Worm (Caenorhabditis elegans): Measurements from ENCODE around the gene Y48A5A.1.

ce11 chrIV:1952312-1952711, 13.0 kb upstream of the Y48A5A.1 start:
- TF ChIP-seq nhr-28 (tag; optimal IDR thresholded peaks at IDR 0.05) (no peak), swsn-7 (tag; optimal IDR thresholded peaks at IDR 0.05) (no peak), egl-27 (tag; optimal IDR thresholded peaks at IDR 0.05) (no peak), nhr-76 (tag; optimal IDR thresholded peaks at IDR 0.05) (no peak), lsy-2 (tag; optimal IDR thresholded peaks at IDR 0.05) (no peak), fos-1 (tag; optimal IDR thresholded peaks at IDR 0.05) (no peak), vab-15 (tag; optimal IDR thresholded peaks at IDR 0.05) (no peak), jun-1 (tag; optimal IDR thresholded peaks at IDR 0.05) (no peak), sox-4 (tag; optimal IDR thresholded peaks at IDR 0.05) (no peak), mdl-1 (tag; optimal IDR thresholded peaks at IDR 0.05) (no peak), ama-1 (optimal IDR thresholded peaks at IDR 0.05) (no peak), unc-62 (GFP tag; optimal IDR thresholded peaks at IDR 0.05) (no peak), lin-15B (tag; optimal IDR thresholded peaks at IDR 0.05) (no peak)

All from whole organism, L1 larva.